Fruit fly (Drosophila melanogaster): ENCODE measurements around the gene JMJD7.

DNA sequence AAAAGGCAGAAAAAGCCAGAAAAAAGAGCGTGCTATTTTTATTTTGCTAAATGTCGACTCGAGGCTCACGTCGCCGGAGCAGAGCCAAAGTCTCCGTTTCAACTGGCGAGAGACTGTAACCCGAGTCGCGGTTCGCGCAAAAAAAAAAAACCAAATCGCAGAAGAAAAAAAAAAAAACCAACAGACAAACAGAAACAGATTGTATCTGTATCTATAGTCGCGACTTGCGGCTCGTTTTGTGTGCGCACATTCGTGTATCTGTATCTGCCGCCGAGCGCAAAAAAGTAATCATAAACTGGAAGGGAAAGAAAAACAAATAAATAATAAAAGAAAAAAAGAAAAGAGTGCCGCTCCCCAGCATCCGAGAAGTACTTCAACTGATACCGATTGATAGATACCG lies 45.0 kb upstream of the JMJD7 start:
- TF ChIP-seq CTCF (optimal IDR thresholded peaks at IDR 0.05) (no peak), CG8478 (optimal IDR thresholded peaks at IDR 0.05) (no peak)
